Worm (Caenorhabditis elegans): ENCODE data around the gene ztf-18.

Gene ztf-18

DNA sequence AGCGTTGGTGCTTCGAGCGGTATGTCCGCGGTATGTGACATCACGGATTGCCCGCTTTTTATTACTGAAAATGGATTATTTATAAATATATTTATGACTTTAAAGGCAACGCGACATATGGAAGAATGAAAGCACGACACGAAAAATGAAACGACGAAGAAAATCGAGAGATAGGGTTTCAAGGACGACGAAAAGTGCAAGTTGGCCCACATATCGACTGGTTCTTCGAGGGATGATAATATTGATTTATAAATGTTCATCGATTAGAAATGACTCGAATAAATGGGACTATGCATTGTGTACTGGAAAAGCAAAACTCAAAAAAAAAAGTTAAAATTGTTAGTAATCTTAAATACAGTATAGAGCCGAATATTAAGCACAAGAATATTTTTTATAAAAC lies 8.8 kb downstream of the ztf-18 start, which contains the start of gene zer-1:
TSS of gene zer-1 (minus strand) at position 68 of the 400 bp plus-strand sequence.
- TF ChIP-seq tbx-11 (GFP tag; IDR thresholded peaks at IDR 0.05) (no peak), scrt-1 (GFP tag; IDR thresholded peaks at IDR 0.05) (no peak)

DNA sequence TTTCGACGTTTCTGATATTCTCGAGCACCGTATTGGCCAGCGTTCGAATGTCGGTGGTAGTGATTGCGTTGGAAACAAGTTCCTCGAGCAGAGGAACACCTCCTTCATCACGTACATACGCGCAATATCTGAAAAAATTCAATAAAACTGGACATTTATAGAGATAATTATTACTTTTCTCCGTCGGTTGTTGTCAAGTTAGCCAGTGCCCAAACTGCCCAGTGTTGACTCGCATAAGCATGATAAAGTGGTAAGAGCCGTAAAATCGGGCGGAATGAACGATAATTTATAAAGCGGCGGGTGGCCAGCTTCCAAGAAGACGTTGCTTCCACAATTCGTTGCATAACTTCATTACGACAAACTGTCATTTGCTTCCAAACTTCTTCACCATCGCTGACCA lies 11.9 kb downstream of the ztf-18 start:
- TF ChIP-seq pes-1 (GFP tag; IDR thresholded peaks at IDR 0.05) (no peak), F13C5.2 (tag; optimal IDR thresholded peaks at IDR 0.05) (no peak), hmg-4 (GFP tag; optimal IDR thresholded peaks at IDR 0.05) (no peak), B0310.2 (tag; optimal IDR thresholded peaks at IDR 0.05) (no peak), hmbx-1 (tag; optimal IDR thresholded peaks at IDR 0.05) (no peak), flt-1 (GFP tag; IDR thresholded peaks at IDR 0.05) (no peak), ama-1 (optimal IDR thresholded peaks at IDR 0.05) (no peak), ceh-36 (tag; optimal IDR thresholded peaks at IDR 0.05) (no peak), aly-1 (tag; optimal IDR thresholded peaks at IDR 0.05) (no peak), tbx-37 (GFP tag; conservative IDR thresholded peaks at IDR 0.05) (no peak), ets-7 (tag; optimal IDR thresholded peaks at IDR 0.05) (no peak), hnd-1 (tag; optimal IDR thresholded peaks at IDR 0.05) (no peak)

DNA sequence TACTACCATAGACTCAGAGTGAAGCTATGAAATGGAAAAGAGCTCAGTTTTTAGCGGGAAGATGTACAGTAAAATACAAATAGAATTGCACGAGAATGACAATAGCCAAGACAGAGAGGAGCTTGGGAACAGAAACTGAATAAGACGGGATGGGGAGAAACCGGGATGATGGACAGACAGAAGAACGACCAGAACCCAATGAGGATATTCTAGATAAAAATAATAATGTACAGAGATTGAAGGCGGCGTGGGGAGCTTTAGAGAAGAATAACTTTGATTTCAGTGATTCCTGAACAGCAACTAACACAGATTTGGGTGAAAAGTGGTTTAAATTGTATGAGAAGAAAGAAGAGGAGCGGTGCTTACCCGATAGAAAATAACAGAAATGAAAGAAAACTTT lies 14.1 kb downstream of the ztf-18 start:
- TF ChIP-seq flt-1 (GFP tag; IDR thresholded peaks at IDR 0.05) (no peak), ceh-13 (GFP tag; optimal IDR thresholded peaks at IDR 0.05) (no peak), hmg-4 (GFP tag; optimal IDR thresholded peaks at IDR 0.05) (no peak), ets-7 (tag; optimal IDR thresholded peaks at IDR 0.05) (no peak), tbx-37 (GFP tag; conservative IDR thresholded peaks at IDR 0.05) (no peak), sea-1 (GFP tag; conservative IDR thresholded peaks at IDR 0.05) (no peak), B0310.2 (tag; optimal IDR thresholded peaks at IDR 0.05) (no peak)

DNA sequence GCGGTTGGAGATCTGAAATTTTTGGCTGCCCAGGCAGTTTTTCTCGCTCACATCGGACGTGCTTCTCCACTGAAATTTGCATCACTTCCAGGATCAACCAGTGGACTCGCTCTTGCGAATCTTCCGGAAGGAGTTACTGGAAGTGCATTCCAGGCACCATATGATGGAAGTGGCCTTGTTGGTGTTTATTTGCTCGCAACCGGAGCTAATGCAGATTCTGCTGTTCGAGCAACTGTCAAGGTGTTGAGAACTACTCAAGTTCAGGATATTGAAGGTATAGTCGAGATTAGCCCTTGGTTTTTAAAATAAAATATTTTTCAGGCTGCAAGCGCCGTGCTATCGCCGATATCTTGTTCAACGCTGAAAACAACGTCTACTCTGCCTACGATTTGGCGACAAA lies 14.7 kb downstream of the ztf-18 start:
- TF ChIP-seq ceh-13 (GFP tag; optimal IDR thresholded peaks at IDR 0.05): no peak
- TF ChIP-seq ets-7 (tag; optimal IDR thresholded peaks at IDR 0.05): no peak
- TF ChIP-seq tra-4 (tag; optimal IDR thresholded peaks at IDR 0.05): no peak
- no peak for TF ChIP-seq scrt-1 (GFP tag; IDR thresholded peaks at IDR 0.05)
- TF ChIP-seq pes-1 (GFP tag; IDR thresholded peaks at IDR 0.05): no peak
- no peak for TF ChIP-seq hmg-4 (GFP tag; optimal IDR thresholded peaks at IDR 0.05)
- no peak for TF ChIP-seq aly-1 (tag; optimal IDR thresholded peaks at IDR 0.05)
- TF ChIP-seq ceh-36 (tag; optimal IDR thresholded peaks at IDR 0.05): no peak
- TF ChIP-seq hnd-1 (tag; optimal IDR thresholded peaks at IDR 0.05): no peak
- no peak for TF ChIP-seq tbx-37 (GFP tag; conservative IDR thresholded peaks at IDR 0.05)
- no peak for TF ChIP-seq hmbx-1 (tag; optimal IDR thresholded peaks at IDR 0.05)
- TF ChIP-seq B0310.2 (tag; optimal IDR thresholded peaks at IDR 0.05): no peak
- TF ChIP-seq ama-1 (optimal IDR thresholded peaks at IDR 0.05): no peak

DNA sequence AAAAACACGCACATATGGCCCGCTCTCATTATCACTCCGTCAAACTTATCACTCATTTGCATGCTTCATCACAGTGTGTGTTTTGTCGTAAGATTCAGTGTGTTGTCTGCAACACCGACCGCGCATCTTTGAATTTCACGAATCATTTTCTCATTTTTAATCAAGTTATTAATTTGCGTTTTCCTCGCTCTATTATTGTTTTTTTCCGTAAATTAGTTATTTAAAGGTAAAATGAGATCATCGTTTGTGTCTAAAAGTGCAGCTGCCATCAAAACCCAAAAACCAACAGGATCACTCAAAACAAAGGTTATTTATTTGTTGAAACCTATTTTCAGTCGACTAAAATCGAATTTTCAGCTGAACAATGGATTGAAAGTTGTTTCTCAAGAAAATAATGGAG lies 15.9 kb downstream of the ztf-18 start, which contains the start of the genes T24C4.5 and ucr-2.3:
TSS of gene T24C4.5 (minus strand) at position 101 of the 400 bp plus-strand sequence.
TSS of gene ucr-2.3 (plus strand) at position 227 of the 400 bp plus-strand sequence.
- TF ChIP-seq hmg-4 (GFP tag; optimal IDR thresholded peaks at IDR 0.05) (no peak), tbx-37 (GFP tag; conservative IDR thresholded peaks at IDR 0.05) (no peak), scrt-1 (GFP tag; IDR thresholded peaks at IDR 0.05) (no peak), hmbx-1 (tag; optimal IDR thresholded peaks at IDR 0.05) (no peak), hnd-1 (tag; optimal IDR thresholded peaks at IDR 0.05) (no peak), ets-7 (tag; optimal IDR thresholded peaks at IDR 0.05) (no peak), B0310.2 (tag; optimal IDR thresholded peaks at IDR 0.05) (no peak), ama-1 (optimal IDR thresholded peaks at IDR 0.05) (no peak), pes-1 (GFP tag; IDR thresholded peaks at IDR 0.05) (no peak), aly-1 (tag; optimal IDR thresholded peaks at IDR 0.05) (no peak)

DNA sequence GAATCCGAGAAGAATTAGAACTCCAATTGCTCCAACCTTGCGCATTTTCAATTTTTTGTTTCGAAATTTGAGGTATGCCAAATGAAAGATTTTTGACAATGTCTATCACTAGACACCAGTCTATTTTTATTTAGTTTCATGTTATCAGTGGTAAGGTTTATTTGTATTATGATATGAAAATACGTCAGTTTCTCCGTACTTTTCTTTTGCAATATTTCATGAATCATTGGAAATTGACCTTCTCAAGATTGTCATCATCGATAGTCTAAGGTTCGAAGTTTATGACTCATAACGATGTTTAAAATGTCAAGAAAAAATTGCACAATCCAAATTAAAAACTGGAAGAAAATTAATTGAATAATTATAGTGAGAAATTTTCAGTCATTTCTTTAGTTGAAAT lies 22.1 kb downstream of the ztf-18 start, which contains the start of gene clc-19:
TSS of gene clc-19 (minus strand) at position 135 of the 400 bp plus-strand sequence.
- TF ChIP-seq tbx-11 (GFP tag; IDR thresholded peaks at IDR 0.05) (no peak), tbx-37 (GFP tag; conservative IDR thresholded peaks at IDR 0.05) (no peak), flt-1 (GFP tag; IDR thresholded peaks at IDR 0.05) (no peak), pes-1 (GFP tag; IDR thresholded peaks at IDR 0.05) (no peak), hmbx-1 (tag; optimal IDR thresholded peaks at IDR 0.05) (no peak), hmg-4 (GFP tag; optimal IDR thresholded peaks at IDR 0.05) (no peak), ama-1 (optimal IDR thresholded peaks at IDR 0.05) (no peak), scrt-1 (GFP tag; IDR thresholded peaks at IDR 0.05) (no peak), sea-1 (GFP tag; conservative IDR thresholded peaks at IDR 0.05) (no peak), ets-7 (tag; optimal IDR thresholded peaks at IDR 0.05) (no peak)

DNA sequence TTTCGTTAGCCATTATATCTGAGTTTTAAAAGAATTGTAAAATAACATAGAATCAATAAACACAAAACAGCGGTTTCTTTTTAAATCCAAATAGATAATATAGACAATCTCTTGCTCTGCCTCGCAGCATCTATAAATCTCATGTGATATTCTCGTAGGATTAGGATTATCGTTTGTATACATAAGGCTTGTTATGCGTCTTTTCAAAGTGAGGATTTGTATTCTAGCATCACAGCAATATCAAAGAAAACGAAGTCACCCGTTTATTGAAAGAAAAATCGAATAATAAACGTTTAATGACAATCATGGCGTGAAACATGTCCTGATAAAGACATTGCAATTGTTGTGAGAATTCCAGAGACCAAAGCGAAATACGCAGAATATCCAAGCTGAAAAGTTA lies 23.1 kb downstream of the ztf-18 start, which contains the start of the genes T24C4.3 and clc-20:
TSS of gene T24C4.3 (minus strand) at position 101 of the 400 bp plus-strand sequence.
TSS of gene clc-20 (plus strand) at position 211 of the 400 bp plus-strand sequence.
- TF ChIP-seq ama-1 (optimal IDR thresholded peaks at IDR 0.05) (no peak), B0310.2 (tag; optimal IDR thresholded peaks at IDR 0.05) (no peak), ceh-13 (GFP tag; optimal IDR thresholded peaks at IDR 0.05) (no peak), aly-1 (tag; optimal IDR thresholded peaks at IDR 0.05) (no peak), tbx-11 (GFP tag; IDR thresholded peaks at IDR 0.05) (no peak), hnd-1 (tag; optimal IDR thresholded peaks at IDR 0.05) (no peak), ets-7 (tag; optimal IDR thresholded peaks at IDR 0.05) (no peak), ceh-36 (tag; optimal IDR thresholded peaks at IDR 0.05) (no peak), hmbx-1 (tag; optimal IDR thresholded peaks at IDR 0.05) (no peak), scrt-1 (GFP tag; IDR thresholded peaks at IDR 0.05) (no peak), flt-1 (GFP tag; IDR thresholded peaks at IDR 0.05) (no peak), hmg-4 (GFP tag; optimal IDR thresholded peaks at IDR 0.05) (no peak), tbx-37 (GFP tag; conservative IDR thresholded peaks at IDR 0.05) (no peak)

DNA sequence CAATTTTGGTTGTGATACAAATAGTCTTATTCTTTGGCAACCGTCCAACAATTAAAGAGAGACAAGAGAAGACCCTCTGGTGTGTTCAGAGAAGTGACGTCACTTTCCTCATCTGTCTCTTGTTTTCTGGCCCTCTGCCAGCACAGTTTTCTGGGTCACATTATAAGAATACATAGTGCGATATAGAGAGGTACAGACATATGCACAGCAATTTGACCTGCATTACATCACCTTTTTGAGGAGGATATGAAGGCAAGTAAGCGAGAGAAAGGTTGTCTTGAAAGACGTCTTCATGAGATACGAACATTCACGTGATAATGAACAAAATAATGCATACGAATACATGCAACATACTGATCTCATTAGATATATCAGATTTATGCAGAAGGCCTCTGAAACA lies 25.0 kb downstream of the ztf-18 start:
- no peak for TF ChIP-seq tbx-37 (GFP tag; conservative IDR thresholded peaks at IDR 0.05)
- TF ChIP-seq ceh-36 (tag; optimal IDR thresholded peaks at IDR 0.05): no peak
- no peak for TF ChIP-seq hnd-1 (tag; optimal IDR thresholded peaks at IDR 0.05)
- no peak for TF ChIP-seq tra-4 (tag; optimal IDR thresholded peaks at IDR 0.05)
- TF ChIP-seq sea-1 (GFP tag; conservative IDR thresholded peaks at IDR 0.05): no peak
- TF ChIP-seq flt-1 (GFP tag; IDR thresholded peaks at IDR 0.05): no peak
- no peak for TF ChIP-seq ets-7 (tag; optimal IDR thresholded peaks at IDR 0.05)
- no peak for TF ChIP-seq pes-1 (GFP tag; IDR thresholded peaks at IDR 0.05)
- TF ChIP-seq hmg-4 (GFP tag; optimal IDR thresholded peaks at IDR 0.05): no peak
- no peak for TF ChIP-seq aly-1 (tag; optimal IDR thresholded peaks at IDR 0.05)
- no peak for TF ChIP-seq ama-1 (optimal IDR thresholded peaks at IDR 0.05)
- no peak for TF ChIP-seq scrt-1 (GFP tag; IDR thresholded peaks at IDR 0.05)
- TF ChIP-seq F13C5.2 (tag; optimal IDR thresholded peaks at IDR 0.05): no peak
- TF ChIP-seq B0310.2 (tag; optimal IDR thresholded peaks at IDR 0.05): no peak
- TF ChIP-seq hmbx-1 (tag; optimal IDR thresholded peaks at IDR 0.05): no peak
- TF ChIP-seq tbx-11 (GFP tag; IDR thresholded peaks at IDR 0.05): no peak
- no peak for TF ChIP-seq ceh-13 (GFP tag; optimal IDR thresholded peaks at IDR 0.05)

Measured in whole organism, early embryonic.